Worm (Caenorhabditis elegans) whole organism, L4 larva: Measurements from ENCODE around the gene kle-2.
A peak's percentile ranks its signal among the peaks of the same experiment; 100 is the strongest.

Experiments
- D1046.2 ChIP-seq: fragments of 200-800 bp; sonication (Bioruptor generic); IDR thresholded peaks from 2 replicates; pipeline ENCODE4 v1.3.6; 2022; ENCODE audit warnings: missing genetic modification characterization, missing compliant biosample characterization
- F26F4.8 ChIP-seq: fragments of 200-800 bp; sonication (Bioruptor generic); conservative IDR thresholded peaks from 2 replicates; pipeline ENCODE4 v1.3.6; 2022; ENCODE audit warnings: missing genetic modification characterization, missing compliant biosample characterization
- F37D6.2 ChIP-seq: sonication (generic microtip); optimal IDR thresholded peaks from 2 replicates; lab custom pipeline; 2016; ENCODE audit warnings: mild to moderate bottlenecking, missing genetic modification characterization, missing compliant biosample characterization
- F49E8.2 ChIP-seq: sonication (generic microtip); optimal IDR thresholded peaks from 2 replicates; lab custom pipeline; 2016; ENCODE audit warnings: missing compliant biosample characterization, mild to moderate bottlenecking, missing genetic modification characterization, borderline replicate concordance
- T20F7.1 ChIP-seq: fragments of 200-800 bp; sonication (Bioruptor generic); optimal IDR thresholded peaks from 2 replicates; lab custom pipeline; 2018; ENCODE audit warnings: mild to moderate bottlenecking, missing genetic modification characterization, missing compliant biosample characterization
- Y105C5A.15 ChIP-seq: fragments of 200-800 bp; sonication (Bioruptor generic); IDR thresholded peaks from 2 replicates; pipeline ENCODE4 v1.3.6; 2022; ENCODE audit warnings: missing genetic modification characterization, missing compliant biosample characterization
- aly-2 ChIP-seq: sonication (generic microtip); optimal IDR thresholded peaks from 2 replicates; lab custom pipeline; 2018; ENCODE audit warnings: missing biosample characterization, missing genetic modification characterization
- attf-4 ChIP-seq: sonication (generic microtip); optimal IDR thresholded peaks from 3 replicates; lab custom pipeline; 2017; ENCODE audit warnings: missing biosample characterization, missing genetic modification characterization
- ceh-62 ChIP-seq: sonication (generic microtip); optimal IDR thresholded peaks from 2 replicates; lab custom pipeline; 2017; ENCODE audit warnings: missing biosample characterization, missing genetic modification characterization
- ces-1 ChIP-seq: fragments of 150-350 bp; sonication (generic microtip); optimal IDR thresholded peaks from 4 replicates; lab custom pipeline; 2014; ENCODE audit warnings: missing biosample characterization, missing genetic modification reagents, missing genetic modification characterization
- daf-16 ChIP-seq, 3 experiments: sonication (generic microtip); optimal IDR thresholded peaks; 2 replicates each; lab custom pipeline; 2016 to 2017; ENCODE audit warnings: missing genetic modification characterization in 3 of 3, missing genetic modification reagents in 3 of 3, mild to moderate bottlenecking in 2 of 3, missing compliant biosample characterization in 2 of 3, missing biosample characterization in 1 of 3, moderate library complexity in 1 of 3
- daf-8 ChIP-seq: fragments of 200-800 bp; sonication (Bioruptor generic); IDR thresholded peaks from 2 replicates; pipeline ENCODE4 v1.3.6; 2022; ENCODE audit warnings: missing genetic modification characterization, missing compliant biosample characterization
- dmd-8 ChIP-seq: fragments of 200-800 bp; sonication (Bioruptor generic); IDR thresholded peaks from 2 replicates; pipeline ENCODE4 v1.3.6; 2022; ENCODE audit warnings: missing genetic modification characterization, missing compliant biosample characterization
- dve-1 ChIP-seq: sonication (generic microtip); optimal IDR thresholded peaks from 2 replicates; lab custom pipeline; 2017; ENCODE audit warnings: antibody characterized with exemption, mild to moderate bottlenecking, missing genetic modification characterization, missing compliant biosample characterization; ENCODE audit not compliant: insufficient read depth
- egl-43 ChIP-seq: fragments of 200-800 bp; sonication (Bioruptor generic); IDR thresholded peaks from 2 replicates; pipeline ENCODE4 v1.3.6; 2022; ENCODE audit warnings: missing genetic modification reagents, missing genetic modification characterization, missing compliant biosample characterization
- hlh-11 ChIP-seq: fragments of 200-800 bp; sonication (Bioruptor generic); optimal IDR thresholded peaks from 2 replicates; lab custom pipeline; 2018; ENCODE audit warnings: mild to moderate bottlenecking, missing genetic modification characterization, missing compliant biosample characterization
- hlh-30 ChIP-seq: sonication (generic microtip); optimal IDR thresholded peaks from 2 replicates; lab custom pipeline; 2017; ENCODE audit warnings: antibody characterized with exemption, mild to moderate bottlenecking, missing genetic modification characterization, missing compliant biosample characterization; ENCODE audit not compliant: insufficient read depth
- jun-1 ChIP-seq: fragments of 150-350 bp; optimal IDR thresholded peaks from 2 replicates; lab custom pipeline; 2014; ENCODE audit warnings: missing biosample characterization, missing genetic modification reagents, missing genetic modification characterization
- lim-7 ChIP-seq: fragments of 200-800 bp; sonication (Bioruptor generic); IDR thresholded peaks from 2 replicates; pipeline ENCODE4 v1.3.6; 2022; ENCODE audit warnings: missing genetic modification characterization, missing compliant biosample characterization
- lin-15B ChIP-seq: fragments of 150-350 bp; sonication (generic microtip); optimal IDR thresholded peaks from 3 replicates; lab custom pipeline; 2014; ENCODE audit warnings: missing biosample characterization, missing genetic modification characterization
- lin-29 ChIP-seq: fragments of 200-800 bp; sonication (Bioruptor generic); IDR thresholded peaks from 2 replicates; pipeline ENCODE4 v1.3.6; 2022; ENCODE audit warnings: missing genetic modification reagents, missing genetic modification characterization, missing compliant biosample characterization
- lin-39 ChIP-seq: fragments of 150-350 bp; optimal IDR thresholded peaks from 2 replicates; lab custom pipeline; 2014; ENCODE audit warnings: missing biosample characterization, missing genetic modification reagents, missing genetic modification characterization
- lir-3 ChIP-seq: sonication (generic microtip); optimal IDR thresholded peaks from 2 replicates; lab custom pipeline; 2016; ENCODE audit warnings: mild to moderate bottlenecking, missing genetic modification characterization, missing compliant biosample characterization
- lsy-2 ChIP-seq, 2 experiments: fragments of 150-350 bp in 1 of 2; sonication (generic microtip) in 1 of 2; optimal IDR thresholded peaks; 2 replicates each; lab custom pipeline; 2014 to 2017; ENCODE audit warnings: missing biosample characterization in 2 of 2, missing genetic modification characterization in 2 of 2
- madf-5 ChIP-seq, 2 experiments: fragments of 200-800 bp; sonication (Bioruptor generic); IDR thresholded peaks; 2 replicates each; pipeline ENCODE4 v1.3.6; 2022; ENCODE audit warnings: missing compliant biosample characterization in 2 of 2, missing genetic modification characterization in 2 of 2
- mdl-1 ChIP-seq, 2 experiments: fragments of 150-350 bp in 1 of 2; sonication (generic microtip) in 1 of 2; optimal IDR thresholded peaks; 2 replicates each; lab custom pipeline; 2014 to 2017; ENCODE audit warnings: missing biosample characterization in 2 of 2, missing genetic modification characterization in 2 of 2
- mdt-29 ChIP-seq: fragments of 200-800 bp; sonication (Bioruptor generic); IDR thresholded peaks from 2 replicates; pipeline ENCODE4 v1.3.6; 2022; ENCODE audit warnings: missing genetic modification reagents, missing genetic modification characterization, missing compliant biosample characterization
- mep-1 ChIP-seq: fragments of 150-350 bp; sonication (generic microtip); optimal IDR thresholded peaks from 3 replicates; lab custom pipeline; 2014; ENCODE audit warnings: missing biosample characterization, missing genetic modification characterization
- mes-2 ChIP-seq: sonication (generic microtip); optimal IDR thresholded peaks from 2 replicates; lab custom pipeline; 2016; ENCODE audit warnings: missing genotype, mild to moderate bottlenecking, missing genetic modification characterization, missing compliant biosample characterization; ENCODE audit not compliant: poor library complexity, severe bottlenecking
- mxl-2 ChIP-seq: fragments of 200-800 bp; sonication (Bioruptor generic); conservative IDR thresholded peaks from 2 replicates; pipeline ENCODE4 v1.3.6; 2022; ENCODE audit warnings: missing genetic modification reagents, missing genetic modification characterization, missing compliant biosample characterization
- mxl-3 ChIP-seq: fragments of 200-800 bp; sonication (Bioruptor generic); optimal IDR thresholded peaks from 2 replicates; lab custom pipeline; 2018; ENCODE audit warnings: mild to moderate bottlenecking, missing genetic modification characterization, missing compliant biosample characterization
- nhr-10 ChIP-seq: fragments of 150-350 bp; optimal IDR thresholded peaks from 2 replicates; lab custom pipeline; 2014; ENCODE audit warnings: missing biosample characterization, missing genetic modification characterization
- nhr-102 ChIP-seq: sonication (generic microtip); optimal IDR thresholded peaks from 2 replicates; lab custom pipeline; 2016; ENCODE audit warnings: mild to moderate bottlenecking, missing genetic modification characterization, moderate library complexity, missing compliant biosample characterization
- nhr-28 ChIP-seq: fragments of 150-350 bp; optimal IDR thresholded peaks from 2 replicates; lab custom pipeline; 2014; ENCODE audit warnings: missing biosample characterization, missing genetic modification characterization
- nhr-41 ChIP-seq: fragments of 200-800 bp; sonication (Bioruptor generic); IDR thresholded peaks from 2 replicates; pipeline ENCODE4 v1.3.6; 2022; ENCODE audit warnings: missing genetic modification reagents, missing genetic modification characterization, missing compliant biosample characterization
- nhr-48 ChIP-seq: sonication (generic microtip); optimal IDR thresholded peaks from 2 replicates; lab custom pipeline; 2016; ENCODE audit warnings: mild to moderate bottlenecking, missing genetic modification characterization, missing compliant biosample characterization
- snpc-1.2 ChIP-seq: fragments of 200-800 bp; sonication (Bioruptor generic); IDR thresholded peaks from 2 replicates; pipeline ENCODE4 v1.3.6; 2022; ENCODE audit warnings: missing genetic modification reagents, missing genetic modification characterization, missing compliant biosample characterization
- spr-1 ChIP-seq: sonication (generic microtip); optimal IDR thresholded peaks from 2 replicates; lab custom pipeline; 2016; ENCODE audit warnings: mild to moderate bottlenecking, missing genetic modification characterization, missing compliant biosample characterization
- spr-3 ChIP-seq: fragments of 200-800 bp; sonication (Bioruptor generic); optimal IDR thresholded peaks from 2 replicates; lab custom pipeline; 2018; ENCODE audit warnings: mild to moderate bottlenecking, missing genetic modification characterization, missing compliant biosample characterization
- unc-62 ChIP-seq, 3 experiments: fragments of 150-350 bp in 1 of 3; sonication (generic microtip); optimal IDR thresholded peaks in 2 of 3; peaks in 1 of 3; 1 replicate in 1 of 3; 2 replicates in 2 of 3; lab custom pipeline; 2014 to 2017; ENCODE audit warnings: missing biosample characterization in 3 of 3, missing genetic modification characterization in 3 of 3, missing genetic modification reagents in 3 of 3, missing genotype in 1 of 3
- zag-1 ChIP-seq: fragments of 150-350 bp; optimal IDR thresholded peaks from 2 replicates; lab custom pipeline; 2014; ENCODE audit warnings: missing biosample characterization, missing genetic modification characterization
- zfp-3 ChIP-seq: fragments of 200-800 bp; sonication (Bioruptor generic); conservative IDR thresholded peaks from 2 replicates; pipeline ENCODE4 v1.3.6; 2022; ENCODE audit warnings: missing genetic modification reagents, missing genetic modification characterization, missing compliant biosample characterization
- zip-11 ChIP-seq: fragments of 200-800 bp; sonication (Bioruptor generic); IDR thresholded peaks from 2 replicates; pipeline ENCODE4 v1.3.6; 2022; ENCODE audit warnings: missing genetic modification characterization, missing compliant biosample characterization
- ztf-7 ChIP-seq: fragments of 150-350 bp; optimal IDR thresholded peaks from 2 replicates; lab custom pipeline; 2014; ENCODE audit warnings: missing biosample characterization, missing genetic modification characterization

The kle-2 gene

ce11 chrIII:7911621-7912020, 29.9 kb upstream of the kle-2 start, which contains the start of gene ZK688.7:
ZK688.7 (minus strand) TSS chrIII:7911634.
- no peak for TF ChIP-seq F37D6.2 (tag; lab: Kevin White, UChicago)
- peak; percentile 86 for TF ChIP-seq hlh-30 (tag; lab: Kevin White, UChicago)
- no peak for TF ChIP-seq lir-3 (tag; lab: Kevin White, UChicago)
- no peak for TF ChIP-seq mdt-29
- TF ChIP-seq zfp-3 (GFP tag; lab: Robert Waterston, UW), result no peak
- no peak for TF ChIP-seq mxl-2 (GFP tag; lab: Robert Waterston, UW)
- no peak for TF ChIP-seq jun-1 (tag; lab: Kevin White, UChicago)
- no peak for TF ChIP-seq ces-1 (GFP tag; lab: Kevin White, UChicago)
- TF ChIP-seq daf-16 (GFP tag; optimal IDR thresholded peaks at IDR 0.05; lab: Kevin White, UChicago), result no peak
- peak; percentile 84 for TF ChIP-seq daf-16 (tag; optimal IDR thresholded peaks at IDR 0.05; lab: Kevin White, UChicago)
- no peak for TF ChIP-seq lin-29 (GFP tag; lab: Robert Waterston, UW)
- peak; percentile 56 for TF ChIP-seq hlh-11 (tag; lab: Kevin White, UChicago)
- TF ChIP-seq zip-11 (GFP tag; lab: Robert Waterston, UW), result no peak
- TF ChIP-seq mxl-3 (GFP tag; lab: Kevin White, UChicago), result peak; percentile 31
- no peak for TF ChIP-seq egl-43 (GFP tag; lab: Robert Waterston, UW)
- no peak for TF ChIP-seq nhr-102 (tag; lab: Kevin White, UChicago)
- no peak for TF ChIP-seq spr-3 (GFP tag; lab: Kevin White, UChicago)
- TF ChIP-seq attf-4 (tag; lab: Kevin White, UChicago), result no peak
- no peak for TF ChIP-seq aly-2 (tag; lab: Kevin White, UChicago)
- TF ChIP-seq F49E8.2, result no peak
- TF ChIP-seq lsy-2 (tag; optimal IDR thresholded peaks at IDR 0.05; lab: Kevin White, UChicago), result peak in 1 of 2 experiments; percentile 29
- TF ChIP-seq ceh-62 (tag; lab: Kevin White, UChicago), result no peak
- peak in 1 of 2 experiments; percentile 47 for TF ChIP-seq mdl-1 (tag; optimal IDR thresholded peaks at IDR 0.05; lab: Kevin White, UChicago)
- TF ChIP-seq T20F7.1, result peak; percentile 2
- no peak for TF ChIP-seq ztf-7 (tag; lab: Kevin White, UChicago)
- TF ChIP-seq unc-62 (GFP tag; optimal IDR thresholded peaks at IDR 0.05 in 1 of 2; lab: Kevin White, UChicago), result peak in 1 of 2 experiments; percentile 87
- TF ChIP-seq unc-62 (tag; optimal IDR thresholded peaks at IDR 0.05; lab: Kevin White, UChicago), result no peak
- no peak for TF ChIP-seq lin-15B
- TF ChIP-seq dve-1, result peak; percentile 60
- TF ChIP-seq nhr-10 (tag; lab: Kevin White, UChicago), result no peak
- TF ChIP-seq nhr-28 (tag; lab: Kevin White, UChicago), result peak; percentile 60

- TF ChIP-seq mep-1 (no peak), Y105C5A.15 (GFP tag; lab: Robert Waterston, UW) (no peak), snpc-1.2 (GFP tag; lab: Robert Waterston, UW) (no peak), zag-1 (tag; lab: Kevin White, UChicago) (no peak), nhr-48 (tag; lab: Kevin White, UChicago) (no peak), daf-8 (GFP tag; lab: Robert Waterston, UW) (no peak), spr-1 (tag; lab: Kevin White, UChicago) (no peak), mxl-3 (GFP tag; lab: Kevin White, UChicago) (no peak), mes-2 (tag; lab: Kevin White, UChicago) (no peak), madf-5 (GFP tag; IDR thresholded peaks at IDR 0.05; lab: Robert Waterston, UW) (no peak), nhr-41 (GFP tag; lab: Robert Waterston, UW) (no peak), F26F4.8 (GFP tag; lab: Robert Waterston, UW) (no peak), lim-7 (GFP tag; lab: Robert Waterston, UW) (no peak), mdt-29 (no peak), dmd-8 (GFP tag; lab: Robert Waterston, UW) (no peak), daf-16 (GFP tag; optimal IDR thresholded peaks at IDR 0.05; lab: Kevin White, UChicago) (no peak), daf-16 (tag; optimal IDR thresholded peaks at IDR 0.05; lab: Kevin White, UChicago) (no peak), D1046.2 (GFP tag; lab: Robert Waterston, UW) (no peak), lin-39 (tag; lab: Kevin White, UChicago) (no peak)
Observed at ce11 chrIII:7913488-7913887, 28.0 kb upstream of the kle-2 start, which contains the start of gene ZK688.12. ZK688.12 (minus strand) TSS chrIII:7913588.
